Worm (Caenorhabditis elegans) whole organism, late embryonic: ENCODE results near the gene mig-18.
"Not testable (repeated sequence)": the region's sequence is repeated elsewhere in the genome, so short reads cannot be mapped to it uniquely, and the experiment has no call there.

ENCODE experiments used
- C38D4.7 ChIP-seq: fragments of 200-800 bp; sonication (Bioruptor generic); optimal IDR thresholded peaks from 2 replicates; lab custom pipeline; 2018; ENCODE audit warnings: mild to moderate bottlenecking, missing genetic modification characterization, moderate library complexity, missing compliant biosample characterization
- F13H6.1 ChIP-seq: sonication (generic microtip); optimal IDR thresholded peaks from 2 replicates; lab custom pipeline; 2016; ENCODE audit warnings: missing genetic modification characterization, missing compliant biosample characterization
- K02D7.2 ChIP-seq: sonication (generic microtip); optimal IDR thresholded peaks from 2 replicates; lab custom pipeline; 2017; ENCODE audit warnings: mild to moderate bottlenecking, missing genetic modification characterization, missing compliant biosample characterization
- ama-1 ChIP-seq: fragments of 150-350 bp; optimal IDR thresholded peaks from 2 replicates; lab custom pipeline; 2014
- ceh-14 ChIP-seq: sonication (generic microtip); optimal IDR thresholded peaks from 2 replicates; lab custom pipeline; 2016; ENCODE audit warnings: missing genotype, missing genetic modification characterization, missing compliant biosample characterization
- ceh-2 ChIP-seq: sonication (generic microtip); optimal IDR thresholded peaks from 2 replicates; lab custom pipeline; 2016; ENCODE audit warnings: missing genotype, missing genetic modification characterization, missing compliant biosample characterization
- ceh-30 ChIP-seq: fragments of 150-350 bp; optimal IDR thresholded peaks from 2 replicates; lab custom pipeline; 2014; ENCODE audit warnings: missing biosample characterization, missing genetic modification characterization
- ceh-31 ChIP-seq: sonication (generic microtip); optimal IDR thresholded peaks from 2 replicates; lab custom pipeline; 2016; ENCODE audit warnings: missing genetic modification characterization, missing compliant biosample characterization
- ceh-34 ChIP-seq: sonication (generic microtip); optimal IDR thresholded peaks from 2 replicates; lab custom pipeline; 2016; ENCODE audit warnings: mild to moderate bottlenecking, missing genetic modification characterization, missing compliant biosample characterization
- ceh-45 ChIP-seq: fragments of 200-800 bp; sonication (Bioruptor generic); IDR thresholded peaks from 2 replicates; pipeline ENCODE4 v1.3.6; 2022; ENCODE audit warnings: missing genetic modification reagents, missing genetic modification characterization, missing compliant biosample characterization
- ceh-9 ChIP-seq: sonication (generic microtip); optimal IDR thresholded peaks from 2 replicates; lab custom pipeline; 2016; ENCODE audit warnings: mild to moderate bottlenecking, missing genetic modification characterization, inconsistent platforms, missing compliant biosample characterization
- che-1 ChIP-seq: sonication (generic microtip); optimal IDR thresholded peaks from 2 replicates; lab custom pipeline; 2016; ENCODE audit warnings: mild to moderate bottlenecking, missing genetic modification characterization, missing compliant biosample characterization
- dve-1 ChIP-seq: sonication (generic microtip); optimal IDR thresholded peaks from 2 replicates; lab custom pipeline; 2017; ENCODE audit warnings: antibody characterized with exemption, mild to moderate bottlenecking, missing genetic modification characterization, missing compliant biosample characterization
- ets-4 ChIP-seq: sonication (generic microtip); optimal IDR thresholded peaks from 2 replicates; lab custom pipeline; 2016; ENCODE audit warnings: missing genetic modification characterization, missing compliant biosample characterization
- eyg-1 ChIP-seq: sonication (generic microtip); optimal IDR thresholded peaks from 2 replicates; lab custom pipeline; 2016; ENCODE audit warnings: missing genotype, missing genetic modification characterization, missing compliant biosample characterization
- fax-1 ChIP-seq: sonication (generic microtip); optimal IDR thresholded peaks from 2 replicates; lab custom pipeline; 2016; ENCODE audit warnings: missing genotype, missing genetic modification characterization, missing compliant biosample characterization
- fkh-10 ChIP-seq: fragments of 150-350 bp; optimal IDR thresholded peaks from 2 replicates; lab custom pipeline; 2014; ENCODE audit warnings: missing biosample characterization, missing genetic modification reagents, missing genetic modification characterization
- fkh-6 ChIP-seq: sonication (generic microtip); optimal IDR thresholded peaks from 2 replicates; lab custom pipeline; 2016; ENCODE audit warnings: missing genetic modification characterization, missing compliant biosample characterization
- gmeb-2 ChIP-seq: sonication (generic microtip); optimal IDR thresholded peaks from 2 replicates; lab custom pipeline; 2016; ENCODE audit warnings: missing genetic modification characterization, inconsistent platforms, missing compliant biosample characterization
- hlh-30 ChIP-seq: sonication (generic microtip); optimal IDR thresholded peaks from 2 replicates; lab custom pipeline; 2017; ENCODE audit warnings: antibody characterized with exemption, missing genetic modification characterization, missing compliant biosample characterization; ENCODE audit not compliant: insufficient read depth
- hlh-8 ChIP-seq: sonication (generic microtip); optimal IDR thresholded peaks from 2 replicates; lab custom pipeline; 2016; ENCODE audit warnings: missing genotype, missing genetic modification characterization, missing compliant biosample characterization
- lin-11 ChIP-seq: fragments of 200-800 bp; sonication (Bioruptor generic); optimal IDR thresholded peaks from 2 replicates; lab custom pipeline; 2018; ENCODE audit warnings: mild to moderate bottlenecking, missing genetic modification characterization, missing compliant biosample characterization
- madf-2 ChIP-seq: sonication (generic microtip); optimal IDR thresholded peaks from 2 replicates; lab custom pipeline; 2017; ENCODE audit warnings: missing genetic modification characterization, missing compliant biosample characterization
- nfya-1 ChIP-seq: sonication (generic microtip); optimal IDR thresholded peaks from 2 replicates; lab custom pipeline; 2017; ENCODE audit warnings: missing genetic modification characterization, mild to moderate bottlenecking, missing compliant biosample characterization, antibody characterized with exemption, moderate library complexity
- nhr-232 ChIP-seq: sonication (generic microtip); optimal IDR thresholded peaks from 2 replicates; lab custom pipeline; 2016; ENCODE audit warnings: missing genetic modification characterization, missing compliant biosample characterization
- odd-2 ChIP-seq: sonication (generic microtip); optimal IDR thresholded peaks from 2 replicates; lab custom pipeline; 2017; ENCODE audit warnings: antibody characterized with exemption, mild to moderate bottlenecking, missing genetic modification characterization, missing compliant biosample characterization
- pag-3 ChIP-seq: sonication (generic microtip); optimal IDR thresholded peaks from 2 replicates; lab custom pipeline; 2016; ENCODE audit warnings: missing compliant biosample characterization, missing genetic modification characterization, borderline replicate concordance
- pha-4 ChIP-seq: fragments of 150-350 bp; optimal IDR thresholded peaks from 2 replicates; lab custom pipeline; 2018; ENCODE audit warnings: missing biosample characterization, missing genetic modification reagents, missing genetic modification characterization
- ref-2 ChIP-seq: sonication (generic microtip); optimal IDR thresholded peaks from 2 replicates; lab custom pipeline; 2016; ENCODE audit warnings: missing genetic modification characterization, missing compliant biosample characterization
- rnt-1 ChIP-seq: sonication (generic microtip); optimal IDR thresholded peaks from 2 replicates; lab custom pipeline; 2016; ENCODE audit warnings: missing genetic modification characterization, missing compliant biosample characterization
- sox-2 ChIP-seq: fragments of 200-800 bp; sonication (Bioruptor generic); IDR thresholded peaks from 2 replicates; pipeline ENCODE4 v1.3.6; 2022; ENCODE audit warnings: missing genetic modification reagents, missing genetic modification characterization, missing compliant biosample characterization
- syd-9 ChIP-seq: sonication (generic microtip); optimal IDR thresholded peaks from 2 replicates; lab custom pipeline; 2016; ENCODE audit warnings: mild to moderate bottlenecking, missing genetic modification characterization, moderate library complexity, missing compliant biosample characterization
- tbx-2 ChIP-seq: sonication (generic microtip); optimal IDR thresholded peaks from 2 replicates; lab custom pipeline; 2016; ENCODE audit warnings: missing genetic modification characterization, missing compliant biosample characterization
- tbx-7 ChIP-seq: sonication (generic microtip); optimal IDR thresholded peaks from 2 replicates; lab custom pipeline; 2016; ENCODE audit warnings: missing genotype, missing genetic modification characterization, missing compliant biosample characterization

The mig-18 gene

DNA sequence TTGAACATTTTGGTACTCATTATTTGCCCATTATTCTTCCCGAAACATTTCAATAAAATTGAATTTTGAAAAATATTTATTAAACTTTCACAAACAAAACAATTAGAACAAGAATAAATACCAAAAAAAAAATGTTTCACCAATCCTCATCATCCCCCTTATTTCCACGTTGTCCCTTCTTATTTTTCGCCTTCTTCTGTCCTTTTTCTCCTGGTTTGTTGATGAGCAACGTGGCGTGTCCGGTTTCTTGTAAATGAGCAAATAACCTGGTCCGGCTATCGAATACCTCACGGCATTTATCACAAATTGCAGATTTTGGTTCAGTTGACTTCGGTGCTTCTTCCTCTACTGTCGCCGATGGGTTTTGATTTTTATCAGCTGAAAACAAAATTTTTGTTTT lies 12.2 kb upstream of the mig-18 start:
- TF ChIP-seq fkh-6 (tag; lab: Kevin White, UChicago) = no peak
- no peak for TF ChIP-seq hlh-30 (tag; lab: Kevin White, UChicago)
- TF ChIP-seq ceh-9 (tag; lab: Kevin White, UChicago) = no peak
- TF ChIP-seq dve-1 (tag; lab: Kevin White, UChicago) = no peak
- no peak for TF ChIP-seq fkh-10 (GFP tag; lab: Kevin White, UChicago)
- no peak for TF ChIP-seq odd-2 (tag; lab: Kevin White, UChicago)
- no peak for TF ChIP-seq ceh-30
- TF ChIP-seq ceh-34 (tag; lab: Kevin White, UChicago) = no peak
- no peak for TF ChIP-seq gmeb-2 (tag; lab: Kevin White, UChicago)

DNA sequence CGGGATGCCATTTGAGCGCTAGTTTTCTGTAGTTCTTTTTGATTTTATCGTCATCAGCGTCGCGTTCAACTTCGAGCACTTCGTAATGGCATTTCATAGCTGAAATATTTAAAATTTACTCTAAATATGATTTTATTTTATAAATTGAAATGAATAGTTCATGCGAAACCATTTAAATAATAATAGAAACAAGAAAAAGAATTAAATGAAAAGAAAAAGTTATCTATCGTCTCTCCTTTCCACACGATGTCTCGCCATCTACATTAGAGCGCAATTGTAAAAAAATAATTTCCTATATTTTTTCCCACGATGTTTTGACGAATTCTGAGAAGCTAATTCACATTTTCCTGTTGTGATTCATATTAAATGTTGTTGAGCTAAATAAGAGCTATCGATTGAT lies 9.8 kb upstream of the mig-18 start, which contains the start of gene dnj-17:
Gene dnj-17 (minus strand): TSS at position 101 of the 400 bp plus-strand sequence.
- no peak for TF ChIP-seq lin-11
- TF ChIP-seq nhr-232 = no peak
- no peak for TF ChIP-seq tbx-2
- TF ChIP-seq nfya-1 (tag; lab: Kevin White, UChicago) = no peak
- TF ChIP-seq ceh-9 (tag; lab: Kevin White, UChicago) = no peak
- no peak for TF ChIP-seq ets-4
- no peak for TF ChIP-seq ceh-31 (tag; lab: Kevin White, UChicago)
- no peak for TF ChIP-seq ceh-45 (GFP tag; lab: Robert Waterston, UW)
- TF ChIP-seq hlh-30 (tag; lab: Kevin White, UChicago) = no peak

DNA sequence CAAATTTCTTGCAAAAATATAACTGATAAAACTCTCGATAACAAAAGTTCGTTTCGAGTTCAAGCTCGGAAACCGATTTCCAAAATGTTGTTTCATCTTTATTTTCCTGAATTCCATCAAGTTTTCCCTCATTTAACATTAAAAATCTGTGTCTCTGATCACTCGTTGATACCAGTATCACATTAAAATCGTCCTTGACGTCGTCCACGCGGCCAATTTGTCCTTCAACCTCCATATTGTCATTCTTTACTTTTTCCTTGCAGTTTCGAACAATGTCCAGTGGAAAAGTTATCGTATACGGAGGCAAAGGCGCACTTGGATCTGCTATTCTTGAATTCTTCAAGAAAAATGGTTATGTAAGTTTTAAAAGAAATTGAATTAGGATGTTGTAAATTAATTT lies 9.4 kb upstream of the mig-18 start, which contains the start of gene qdpr-1:
Gene qdpr-1 (plus strand): TSS at position 264 of the 400 bp plus-strand sequence.
- no peak for TF ChIP-seq ref-2 (tag; lab: Kevin White, UChicago)
- TF ChIP-seq che-1 (tag; lab: Kevin White, UChicago) = no peak
- TF ChIP-seq ceh-31 (tag; lab: Kevin White, UChicago) = no peak
- no peak for TF ChIP-seq odd-2 (tag; lab: Kevin White, UChicago)
- TF ChIP-seq ceh-14 = no peak
- no peak for TF ChIP-seq gmeb-2 (tag; lab: Kevin White, UChicago)
- no peak for TF ChIP-seq eyg-1
- no peak for TF ChIP-seq pha-4 (tag; lab: Kevin White, UChicago)
- TF ChIP-seq hlh-30 (tag; lab: Kevin White, UChicago) = no peak

DNA sequence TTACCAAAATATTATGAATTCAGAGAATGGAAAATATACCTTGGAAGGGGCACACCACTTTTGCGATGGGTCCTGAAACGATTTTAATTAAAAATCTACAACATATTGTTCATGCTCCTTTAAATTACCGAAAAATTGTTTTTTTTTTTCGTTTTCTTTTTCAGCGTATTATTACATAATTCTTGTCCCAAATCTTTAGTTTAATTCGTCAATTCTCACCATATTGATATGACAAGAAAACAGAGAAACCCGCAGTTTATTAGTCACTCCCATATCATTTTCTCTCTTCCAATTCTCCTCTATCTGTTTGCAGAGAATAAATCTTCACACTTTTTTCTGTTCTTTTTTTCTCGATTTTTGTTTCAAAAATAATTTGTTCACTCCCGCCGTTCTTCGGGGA lies 7.8 kb upstream of the mig-18 start, which contains the start of gene F11F1.1:
Gene F11F1.1 (plus strand): TSS at position 301 of the 400 bp plus-strand sequence.
- TF ChIP-seq fax-1 = no peak
- TF ChIP-seq syd-9 (tag; lab: Kevin White, UChicago) = no peak
- no peak for TF ChIP-seq K02D7.2 (tag; lab: Kevin White, UChicago)
- TF ChIP-seq gmeb-2 (tag; lab: Kevin White, UChicago) = no peak
- no peak for TF ChIP-seq rnt-1 (tag; lab: Kevin White, UChicago)
- TF ChIP-seq, all 69 proteins: peak for 0

DNA sequence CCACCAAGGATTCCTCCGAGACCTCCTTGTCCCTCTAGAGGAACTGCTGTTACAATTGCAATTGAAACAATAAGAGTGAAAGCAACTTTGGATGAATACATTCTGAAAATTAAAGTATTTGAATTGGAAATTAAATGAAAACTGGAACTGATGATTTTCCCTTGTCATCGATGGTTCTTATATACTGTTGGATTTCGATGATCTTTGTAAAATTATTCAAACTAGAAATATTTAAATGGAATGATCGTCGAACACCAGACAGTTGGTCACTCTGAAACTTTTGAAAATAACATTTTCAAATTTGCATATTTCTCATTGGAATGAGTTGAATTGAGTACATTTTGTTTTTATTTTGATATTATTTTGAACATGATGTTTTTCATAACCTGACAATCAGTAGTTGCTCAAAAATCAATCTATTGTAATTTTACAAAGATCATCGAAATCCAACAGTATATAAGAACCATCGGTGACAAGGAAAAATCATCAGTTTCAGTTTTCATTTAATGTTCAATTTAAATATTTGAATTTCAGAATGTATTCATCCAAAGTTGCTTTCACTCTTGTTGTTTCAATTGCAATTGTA lies 1.3 kb upstream of the mig-18 start, which contains the start of the genes srlf-9 and srlf-10:
Gene srlf-9 (minus strand): TSS at position 101 of the 586 bp plus-strand sequence.
Gene srlf-10 (plus strand): TSS at position 536 of the 586 bp plus-strand sequence.
- not testable (repeated sequence) for TF ChIP-seq madf-2 (tag; lab: Kevin White, UChicago); dve-1 (tag; lab: Kevin White, UChicago); ceh-2

DNA sequence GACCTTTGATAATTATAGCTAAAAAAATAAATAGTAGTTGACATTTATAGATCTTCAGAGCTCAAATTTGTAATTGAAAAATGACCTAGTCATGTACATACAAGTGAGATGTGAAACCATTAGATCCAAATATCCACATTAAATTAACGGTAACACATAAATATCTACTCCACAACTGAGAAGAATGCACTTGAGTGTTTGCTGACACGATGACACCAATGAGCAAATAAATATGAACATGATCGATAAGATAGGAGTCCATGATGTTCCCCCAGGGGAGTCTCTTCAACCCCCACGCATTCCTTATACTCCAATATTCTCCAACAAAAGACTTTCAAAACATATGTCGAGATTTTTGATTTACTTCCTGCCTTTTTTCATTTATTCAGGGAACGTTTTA lies 1.4 kb downstream of the mig-18 start, which contains the start of gene ttr-52:
Gene ttr-52 (plus strand): TSS at position 301 of the 400 bp plus-strand sequence.
- TF ChIP-seq ceh-2 = no peak
- no peak for TF ChIP-seq C38D4.7 (GFP tag; lab: Kevin White, UChicago)
- no peak for TF ChIP-seq sox-2 (GFP tag; lab: Robert Waterston, UW)
- no peak for TF ChIP-seq pag-3
- TF ChIP-seq rnt-1 (tag; lab: Kevin White, UChicago) = no peak
- no peak for TF ChIP-seq hlh-8 (tag; lab: Kevin White, UChicago)
- TF ChIP-seq tbx-7 (tag; lab: Kevin White, UChicago) = no peak
- TF ChIP-seq F13H6.1 (tag; lab: Kevin White, UChicago) = no peak
- no peak for TF ChIP-seq ama-1 (lab: Kevin White, UChicago)
- no peak for TF ChIP-seq ceh-14
